Fruit fly (Drosophila melanogaster) whole organism, embryonic: ENCODE results near the gene toe.

Experiments
- Atf-2 ChIP-seq: fragments of 200-800 bp; sonication (Bioruptor generic); optimal IDR thresholded peaks from 2 replicates; lab custom pipeline; 2016; ENCODE audit warnings: missing biosample characterization, missing genetic modification characterization
- CG10321 ChIP-seq: fragments of 200-800 bp; sonication (Bioruptor generic); IDR thresholded peaks from 2 replicates; pipeline ENCODE4 v1.3.6; 2022; ENCODE audit warnings: missing biosample characterization, missing genetic modification characterization
- CG10431 ChIP-seq: fragments of 200-800 bp; sonication (Bioruptor generic); optimal IDR thresholded peaks from 3 replicates; lab custom pipeline; 2018; ENCODE audit warnings: missing biosample characterization, mild to moderate bottlenecking, missing genetic modification characterization
- CG10543 ChIP-seq: fragments of 200-800 bp; sonication (Bioruptor generic); optimal IDR thresholded peaks from 3 replicates; lab custom pipeline; 2017; ENCODE audit warnings: missing biosample characterization, mild to moderate bottlenecking, missing genetic modification characterization, moderate library complexity
- CG11504 ChIP-seq: fragments of 200-800 bp; sonication (Bioruptor generic); optimal IDR thresholded peaks from 3 replicates; lab custom pipeline; 2019; ENCODE audit warnings: missing biosample characterization, mild to moderate bottlenecking, missing genetic modification characterization, moderate library complexity
- CG12104 ChIP-seq: fragments of 200-800 bp; sonication (Bioruptor generic); optimal IDR thresholded peaks from 3 replicates; lab custom pipeline; 2016; ENCODE audit warnings: missing biosample characterization, missing genetic modification characterization
- CG12155 ChIP-seq: fragments of 200-800 bp; sonication (Bioruptor generic); optimal IDR thresholded peaks from 3 replicates; lab custom pipeline; 2016; ENCODE audit warnings: missing biosample characterization, missing genetic modification characterization
- CG12942 ChIP-seq: fragments of 200-800 bp; sonication (Bioruptor generic); optimal IDR thresholded peaks from 3 replicates; lab custom pipeline; 2016; ENCODE audit warnings: missing biosample characterization, missing genetic modification characterization
- CG17359 ChIP-seq: fragments of 200-800 bp; sonication (Bioruptor generic); optimal IDR thresholded peaks from 3 replicates; lab custom pipeline; 2018; ENCODE audit warnings: missing biosample characterization, mild to moderate bottlenecking, missing genetic modification characterization, moderate library complexity
- CG17829 ChIP-seq: fragments of 200-800 bp; optimal IDR thresholded peaks from 2 replicates; lab custom pipeline; 2019; ENCODE audit warnings: missing biosample characterization, mild to moderate bottlenecking, missing genetic modification characterization, moderate library complexity
- CG18599 ChIP-seq: fragments of 200-800 bp; sonication (Bioruptor generic); optimal IDR thresholded peaks from 3 replicates; lab custom pipeline; 2017; ENCODE audit warnings: missing biosample characterization, missing genetic modification characterization, mild to moderate bottlenecking, moderate library complexity, missing genetic modification reagents
- CG2678 ChIP-seq: fragments of 200-800 bp; sonication (Bioruptor generic); optimal IDR thresholded peaks from 3 replicates; lab custom pipeline; 2019; ENCODE audit warnings: missing biosample characterization, mild to moderate bottlenecking, missing genetic modification characterization, moderate library complexity
- CG30403 ChIP-seq: fragments of 200-800 bp; sonication (Bioruptor generic); optimal IDR thresholded peaks from 3 replicates; lab custom pipeline; 2016; ENCODE audit warnings: missing biosample characterization, missing genetic modification characterization
- CG31224 ChIP-seq: fragments of 200-800 bp; sonication (Bioruptor generic); IDR thresholded peaks from 2 replicates; pipeline ENCODE4 v1.3.6; 2022; ENCODE audit warnings: missing biosample characterization, missing genetic modification characterization
- CG31388 ChIP-seq: fragments of 200-800 bp; sonication (Bioruptor generic); optimal IDR thresholded peaks from 2 replicates; lab custom pipeline; 2016; ENCODE audit warnings: missing biosample characterization, missing genetic modification characterization
- CG3163 ChIP-seq: fragments of 200-800 bp; sonication (Bioruptor generic); optimal IDR thresholded peaks from 3 replicates; lab custom pipeline; 2016; ENCODE audit warnings: missing biosample characterization, missing genetic modification characterization
- CG32532 ChIP-seq: fragments of 200-800 bp; sonication (Bioruptor generic); IDR thresholded peaks from 2 replicates; pipeline ENCODE4 v1.3.6; 2022; ENCODE audit warnings: missing biosample characterization, missing genetic modification characterization
- CG3995 ChIP-seq: fragments of 200-800 bp; sonication (Bioruptor generic); optimal IDR thresholded peaks from 3 replicates; lab custom pipeline; 2016; ENCODE audit warnings: missing biosample characterization, missing genetic modification characterization
- CG5245 ChIP-seq: fragments of 200-800 bp; sonication (Bioruptor generic); optimal IDR thresholded peaks from 3 replicates; lab custom pipeline; 2016; ENCODE audit warnings: missing biosample characterization, missing genetic modification characterization
- CG8089 ChIP-seq: fragments of 200-800 bp; sonication (Bioruptor generic); optimal IDR thresholded peaks from 3 replicates; lab custom pipeline; 2016; ENCODE audit warnings: missing biosample characterization, missing genetic modification characterization
- CG8281 ChIP-seq: fragments of 200-800 bp; sonication (Bioruptor generic); optimal IDR thresholded peaks from 2 replicates; lab custom pipeline; 2018; ENCODE audit warnings: missing biosample characterization, mild to moderate bottlenecking, missing genetic modification characterization, moderate library complexity
- CG9797 ChIP-seq: fragments of 200-800 bp; sonication (Bioruptor generic); optimal IDR thresholded peaks from 3 replicates; lab custom pipeline; 2018; ENCODE audit warnings: missing biosample characterization, mild to moderate bottlenecking, missing genetic modification characterization
- CG9876 ChIP-seq: fragments of 200-800 bp; sonication (Bioruptor generic); optimal IDR thresholded peaks from 2 replicates; lab custom pipeline; 2016; ENCODE audit warnings: missing biosample characterization, missing genetic modification characterization
- CHES-1-like ChIP-seq: fragments of 200-800 bp; sonication (Bioruptor generic); optimal IDR thresholded peaks from 2 replicates; lab custom pipeline; 2016; ENCODE audit warnings: missing biosample characterization, missing genetic modification characterization
- CTCF ChIP-seq: fragments of 200-800 bp; sonication (Bioruptor generic); optimal IDR thresholded peaks from 2 replicates; lab custom pipeline; 2017; ENCODE audit warnings: missing biosample characterization, mild to moderate bottlenecking, missing genetic modification characterization, moderate library complexity
- CkIIα-i1 ChIP-seq: fragments of 200-800 bp; sonication (Bioruptor generic); IDR thresholded peaks from 2 replicates; pipeline ENCODE4 v1.3.6; 2022; ENCODE audit warnings: missing biosample characterization, missing genetic modification characterization
- Doc2 ChIP-seq: fragments of 200-800 bp; sonication (Bioruptor generic); IDR thresholded peaks from 2 replicates; pipeline ENCODE4 v1.3.6; 2022; ENCODE audit warnings: missing biosample characterization, missing genetic modification characterization
- Fer3 ChIP-seq: fragments of 200-800 bp; sonication (Bioruptor generic); optimal IDR thresholded peaks from 2 replicates; lab custom pipeline; 2018; ENCODE audit warnings: missing biosample characterization, mild to moderate bottlenecking, missing genetic modification characterization, moderate library complexity
- Hmr ChIP-seq: fragments of 200-800 bp; sonication (Bioruptor generic); optimal IDR thresholded peaks from 3 replicates; lab custom pipeline; 2017; ENCODE audit warnings: mild to moderate bottlenecking, missing biosample characterization, missing genetic modification reagents, missing genetic modification characterization
- MBD-R2 ChIP-seq: fragments of 200-800 bp; sonication (Bioruptor generic); IDR thresholded peaks from 2 replicates; pipeline ENCODE4 v1.3.6; 2022; ENCODE audit warnings: missing biosample characterization, missing genetic modification characterization
- Mad ChIP-seq: fragments of 200-800 bp; sonication (Bioruptor generic); optimal IDR thresholded peaks from 2 replicates; lab custom pipeline; 2016; ENCODE audit warnings: missing biosample characterization, missing genetic modification characterization
- Mrtf ChIP-seq: fragments of 200-800 bp; sonication (Bioruptor generic); IDR thresholded peaks from 3 replicates; pipeline ENCODE4 v1.3.6; 2022; ENCODE audit warnings: missing biosample characterization, missing genetic modification characterization
- NfI ChIP-seq: fragments of 200-800 bp; sonication (Bioruptor generic); optimal IDR thresholded peaks from 3 replicates; lab custom pipeline; 2018; ENCODE audit warnings: missing biosample characterization, mild to moderate bottlenecking, missing genetic modification characterization, moderate library complexity
- Oaz ChIP-seq: fragments of 200-800 bp; sonication (Bioruptor generic); IDR thresholded peaks from 2 replicates; pipeline ENCODE4 v1.3.6; 2022; ENCODE audit warnings: missing biosample characterization, missing genetic modification characterization
- Ptx1 ChIP-seq: fragments of 200-800 bp; sonication (Bioruptor generic); IDR thresholded peaks from 2 replicates; pipeline ENCODE4 v1.3.6; 2022; ENCODE audit warnings: missing biosample characterization, missing genetic modification characterization
- Six4 ChIP-seq: fragments of 200-800 bp; sonication (Bioruptor generic); optimal IDR thresholded peaks from 2 replicates; lab custom pipeline; 2016; ENCODE audit warnings: missing biosample characterization, missing genetic modification characterization
- Sry-δ ChIP-seq: fragments of 200-800 bp; sonication (Bioruptor generic); optimal IDR thresholded peaks from 2 replicates; lab custom pipeline; 2016; ENCODE audit warnings: missing biosample characterization, missing genetic modification characterization
- Xbp1 ChIP-seq: fragments of 200-800 bp; sonication (Bioruptor generic); optimal IDR thresholded peaks from 3 replicates; lab custom pipeline; 2016; ENCODE audit warnings: missing biosample characterization, mild to moderate bottlenecking, missing genetic modification characterization
- bab2 ChIP-seq: fragments of 200-800 bp; sonication (Bioruptor generic); optimal IDR thresholded peaks from 2 replicates; lab custom pipeline; 2016; ENCODE audit warnings: missing biosample characterization, missing genetic modification characterization
- bbx ChIP-seq: fragments of 200-800 bp; sonication (Bioruptor generic); IDR thresholded peaks from 2 replicates; pipeline ENCODE4 v1.3.6; 2022; ENCODE audit warnings: missing biosample characterization, missing genetic modification characterization; ENCODE audit not compliant: partially characterized antibody
- bsh ChIP-seq, 2 experiments: fragments of 200-800 bp; sonication (Bioruptor generic); optimal IDR thresholded peaks; 2 replicates each; lab custom pipeline; 2017 to 2018; ENCODE audit warnings: mild to moderate bottlenecking in 2 of 2, missing biosample characterization in 2 of 2, missing genetic modification characterization in 2 of 2, moderate library complexity in 1 of 2
- dpn ChIP-seq, 2 experiments: fragments of 200-800 bp; sonication (Bioruptor generic); optimal IDR thresholded peaks; 3 replicates each; lab custom pipeline; 2016; ENCODE audit warnings: missing biosample characterization in 2 of 2, missing genetic modification characterization in 2 of 2
- eve ChIP-seq, 2 experiments: fragments of >200 bp; optimal IDR thresholded peaks; 2 replicates each; lab custom pipeline; 2017; ENCODE audit warnings: missing biosample characterization in 2 of 2, missing genetic modification characterization in 2 of 2
- fu2 ChIP-seq: fragments of 200-800 bp; sonication (Bioruptor generic); optimal IDR thresholded peaks from 2 replicates; lab custom pipeline; 2016; ENCODE audit warnings: missing biosample characterization, missing genetic modification characterization
- gce ChIP-seq: fragments of 200-800 bp; sonication (Bioruptor generic); IDR thresholded peaks from 3 replicates; pipeline ENCODE4 v1.3.6; 2022; ENCODE audit warnings: missing biosample characterization, missing genetic modification characterization
- gro ChIP-seq: fragments of 200-800 bp; sonication (Bioruptor generic); optimal IDR thresholded peaks from 2 replicates; lab custom pipeline; 2016; ENCODE audit warnings: missing biosample characterization, missing genetic modification characterization
- kah ChIP-seq: fragments of 200-800 bp; sonication (Bioruptor generic); optimal IDR thresholded peaks from 2 replicates; lab custom pipeline; 2018; ENCODE audit warnings: missing biosample characterization, mild to moderate bottlenecking, missing genetic modification characterization
- nau ChIP-seq: fragments of 200-800 bp; sonication (Bioruptor generic); optimal IDR thresholded peaks from 3 replicates; lab custom pipeline; 2017; ENCODE audit warnings: missing biosample characterization, mild to moderate bottlenecking, missing genetic modification characterization, missing genetic modification reagents
- peb ChIP-seq: fragments of 200-800 bp; sonication (Bioruptor generic); IDR thresholded peaks from 2 replicates; pipeline ENCODE4 v1.3.6; 2022; ENCODE audit warnings: missing biosample characterization, missing genetic modification characterization
- slp2 ChIP-seq: fragments of 200-800 bp; sonication (Bioruptor generic); optimal IDR thresholded peaks from 2 replicates; lab custom pipeline; 2016; ENCODE audit warnings: missing biosample characterization, missing genetic modification characterization
- ttk ChIP-seq: fragments of 200-800 bp; sonication (Bioruptor generic); IDR thresholded peaks from 2 replicates; pipeline ENCODE4 v2.1.2; 2022; ENCODE audit warnings: missing biosample characterization, missing genetic modification characterization
- tup ChIP-seq: fragments of 200-800 bp; sonication (Bioruptor generic); optimal IDR thresholded peaks from 2 replicates; lab custom pipeline; 2016; ENCODE audit warnings: missing biosample characterization, mild to moderate bottlenecking, missing genetic modification characterization, moderate library complexity
- twi ChIP-seq: fragments of 200-800 bp; optimal IDR thresholded peaks from 2 replicates; lab custom pipeline; 2019; ENCODE audit warnings: missing biosample characterization, mild to moderate bottlenecking, missing genetic modification characterization, moderate library complexity
- yki ChIP-seq: fragments of >200 bp; optimal IDR thresholded peaks from 3 replicates; lab custom pipeline; 2018

Gene toe

dm6 chr3L:12374420-12374819, 58.0 kb downstream of the toe start (continued):
- TF ChIP-seq bsh (GFP tag; optimal IDR thresholded peaks at IDR 0.05; lab: Kevin White, UChicago) (no peak), fu2 (no peak), Hmr (GFP tag; lab: Kevin White, UChicago) (peak; percentile 35), Oaz (no peak), gce (GFP tag; lab: Robert Waterston, UW) (no peak), CG8281 (tag; lab: Kevin White, UChicago) (no peak), CG5245 (GFP tag; lab: Kevin White, UChicago) (no peak), CG12155 (no peak), CG18599 (peak; percentile 54), Ptx1 (peak; percentile 30; the same call in 1 of the 2 replicates), CkIIα-i1 (GFP tag; lab: Robert Waterston, UW) (no peak), NfI (GFP tag; lab: Kevin White, UChicago) (peak; percentile 17), Doc2 (GFP tag; lab: Robert Waterston, UW) (no peak), CG31224 (no peak), Mrtf (no peak), peb (GFP tag; lab: Robert Waterston, UW) (no peak), CG12104 (no peak), CG31388 (GFP tag; lab: Kevin White, UChicago) (no peak), Atf-2 (no peak), bab2 (GFP tag; lab: Kevin White, UChicago) (peak; percentile 17), bbx (GFP tag; lab: Robert Waterston, UW) (no peak), Six4 (no peak), twi (tag; lab: Kevin White, UChicago) (no peak), CG9876 (GFP tag; lab: Kevin White, UChicago) (no peak), yki (no peak), tup (GFP tag; lab: Kevin White, UChicago) (no peak), ttk (GFP tag; lab: Robert Waterston, UW) (no peak), CG2678 (tag; lab: Kevin White, UChicago) (peak; percentile 37), Fer3 (tag; lab: Kevin White, UChicago) (peak; percentile 12), kah (GFP tag; lab: Kevin White, UChicago) (no peak), CG17829 (tag; lab: Kevin White, UChicago) (no peak), MBD-R2 (GFP tag; lab: Robert Waterston, UW) (no peak), CG9797 (no peak), dpn (GFP tag; optimal IDR thresholded peaks at IDR 0.05; lab: Kevin White, UChicago) (peak in 1 of 2 experiments; percentile 13), CHES-1-like (GFP tag; lab: Kevin White, UChicago) (no peak), CG8089 (GFP tag; lab: Kevin White, UChicago) (no peak), CG12942 (GFP tag; lab: Kevin White, UChicago) (no peak), CG3995 (no peak), CTCF (GFP tag; lab: Kevin White, UChicago) (no peak), Xbp1 (GFP tag; lab: Kevin White, UChicago) (no peak), CG30403 (GFP tag; lab: Kevin White, UChicago) (peak; percentile 11), CG11504 (tag; lab: Kevin White, UChicago) (peak; percentile 33), Mad (no peak), CG10543 (no peak), slp2 (no peak), CG32532 (GFP tag; lab: Robert Waterston, UW) (peak; percentile 39; the same call in 1 of the 2 replicates), CG3163 (GFP tag; lab: Kevin White, UChicago) (no peak), Sry-δ (GFP tag; lab: Kevin White, UChicago) (no peak), gro (GFP tag; lab: Kevin White, UChicago) (no peak), CG10431 (GFP tag; lab: Kevin White, UChicago) (no peak), nau (GFP tag; lab: Kevin White, UChicago) (no peak), eve (GFP tag; optimal IDR thresholded peaks at IDR 0.05; lab: Kevin White, UChicago) (no peak), CG17359 (no peak), CG10321 (GFP tag; lab: Robert Waterston, UW) (no peak)
